Fruit fly (Drosophila melanogaster) whole organism, pupa: ENCODE results near the gene Papst2.
A peak's percentile ranks its signal among the peaks of the same experiment; 100 is the strongest.

ENCODE experiments used
- CG10348 ChIP-seq: fragments of 200-800 bp; sonication (Bioruptor generic); IDR thresholded peaks from 2 replicates; pipeline ENCODE4 v1.3.6; 2022; ENCODE audit warnings: missing biosample characterization, missing genetic modification characterization
- CG12605 ChIP-seq: fragments of 200-800 bp; sonication (Bioruptor generic); IDR thresholded peaks from 2 replicates; pipeline ENCODE4 v1.3.6; 2022; ENCODE audit warnings: missing biosample characterization, missing genetic modification characterization
- CG4496 ChIP-seq: fragments of 200-800 bp; sonication (Bioruptor generic); IDR thresholded peaks from 3 replicates; pipeline ENCODE4 v1.3.6; 2022; ENCODE audit warnings: missing biosample characterization, missing genetic modification characterization
- CG9948 ChIP-seq: fragments of 200-800 bp; sonication (Bioruptor generic); optimal IDR thresholded peaks from 2 replicates; lab custom pipeline; 2018; ENCODE audit warnings: missing biosample characterization, mild to moderate bottlenecking, missing genetic modification characterization, moderate library complexity
- D1 ChIP-seq: fragments of 200-800 bp; sonication (Bioruptor generic); optimal IDR thresholded peaks from 2 replicates; lab custom pipeline; 2018; ENCODE audit warnings: missing biosample characterization, mild to moderate bottlenecking, missing genetic modification characterization, moderate library complexity
- EcR ChIP-seq: fragments of 200-800 bp; sonication (Bioruptor generic); optimal IDR thresholded peaks from 3 replicates; lab custom pipeline; 2019; ENCODE audit warnings: missing biosample characterization, missing genetic modification characterization, mild to moderate bottlenecking, moderate library complexity, missing genetic modification reagents
- Ets98B ChIP-seq: fragments of 200-800 bp; sonication (Bioruptor generic); IDR thresholded peaks from 2 replicates; pipeline ENCODE4 v1.3.6; 2022; ENCODE audit warnings: missing biosample characterization, missing genetic modification characterization
- Snoo ChIP-seq: fragments of 200-800 bp; sonication (Bioruptor generic); optimal IDR thresholded peaks from 3 replicates; lab custom pipeline; 2017; ENCODE audit warnings: missing biosample characterization, mild to moderate bottlenecking, missing genetic modification characterization, inconsistent platforms
- gl ChIP-seq: fragments of 200-800 bp; sonication (Bioruptor generic); optimal IDR thresholded peaks from 2 replicates; lab custom pipeline; 2018; ENCODE audit warnings: missing biosample characterization, mild to moderate bottlenecking, missing genetic modification characterization

- TF ChIP-seq Ets98B (GFP tag; lab: Robert Waterston, UW) = no peak
- no peak for TF ChIP-seq D1 (tag; lab: Kevin White, UChicago)
- TF ChIP-seq EcR = peak; percentile 37
- no peak for TF ChIP-seq CG9948 (tag; lab: Kevin White, UChicago)
- no peak for TF ChIP-seq CG4496
- TF ChIP-seq CG10348 (GFP tag; lab: Robert Waterston, UW) = no peak
- TF ChIP-seq CG12605 = no peak
- no peak for TF ChIP-seq Snoo (tag; lab: Kevin White, UChicago)
- peak; percentile 22 for TF ChIP-seq gl (tag; lab: Kevin White, UChicago)
Observed at dm6 chr3L:17052388-17052905, 9.8 kb downstream of the Papst2 start.
